Worm (Caenorhabditis elegans) whole organism, L4 larva: Measurements from ENCODE around the gene B0244.6.

ENCODE experiments used
- madf-9 ChIP-seq: fragments of 200-800 bp; sonication (Bioruptor generic); conservative IDR thresholded peaks from 2 replicates; pipeline ENCODE4 v1.3.6; 2022; ENCODE audit warnings: missing genetic modification reagents, missing genetic modification characterization, missing compliant biosample characterization
- skn-1 ChIP-seq: fragments of 150-350 bp; optimal IDR thresholded peaks from 2 replicates; lab custom pipeline; 2014; ENCODE audit warnings: missing biosample characterization, missing genetic modification characterization

- TF ChIP-seq madf-9 (GFP tag; lab: Robert Waterston, UW) (no peak), skn-1 (tag; lab: Kevin White, UChicago) (no peak)
Measured at ce11 chrIII:5755204-5755603, 17.4 kb downstream of the B0244.6 start, which contains the start of gene ida-1.
